Fruit fly (Drosophila melanogaster): Measurements from ENCODE around the gene REPTOR.
A peak's percentile ranks its signal among the peaks of the same experiment; 100 is the strongest.

Gene REPTOR

dm6 chr3R:24575109-24575508, 7.6 kb downstream of the REPTOR start (continued):
- no peak for TF ChIP-seq NfI (GFP tag; optimal IDR thresholded peaks at IDR 0.05)
- peak; percentile 66 for TF ChIP-seq nerfin-1 (tag; optimal IDR thresholded peaks at IDR 0.05)
- TF ChIP-seq mld (GFP tag; IDR thresholded peaks at IDR 0.05; ENCODE audit: partially characterized antibody): peak; percentile 50; the same call in 1 of the 3 replicates
- no peak for TF ChIP-seq al (GFP tag; IDR thresholded peaks at IDR 0.05)
- no peak for TF ChIP-seq caup (GFP tag; optimal IDR thresholded peaks at IDR 0.05; ENCODE audit: severe bottlenecking)
- peak; percentile 39; the same call in 1 of the 2 replicates for TF ChIP-seq seq (GFP tag; IDR thresholded peaks at IDR 0.05)
- TF ChIP-seq CG11696 (GFP tag; IDR thresholded peaks at IDR 0.05): no peak
- no peak for TF ChIP-seq sens (GFP tag)
- TF ChIP-seq CG17802 (tag; optimal IDR thresholded peaks at IDR 0.05): no peak
- TF ChIP-seq abd-A (tag; optimal IDR thresholded peaks at IDR 0.05): peak; percentile 82
- TF ChIP-seq CG4730 (GFP tag; IDR thresholded peaks at IDR 0.05): no peak
- TF ChIP-seq Adf1 (GFP tag; IDR thresholded peaks at IDR 0.05): no peak
- TF ChIP-seq Trl (optimal IDR thresholded peaks at IDR 0.05): no peak
- TF ChIP-seq Trl (GFP tag; optimal IDR thresholded peaks at IDR 0.05): no peak
- no peak for TF ChIP-seq CG9817 (tag; optimal IDR thresholded peaks at IDR 0.05)
- TF ChIP-seq CG12219 (GFP tag; optimal IDR thresholded peaks at IDR 0.05): no peak
- no peak for TF ChIP-seq CG17361 (GFP tag; IDR thresholded peaks at IDR 0.05)
- no peak for TF ChIP-seq CG10147 (GFP tag; optimal IDR thresholded peaks at IDR 0.05)
- TF ChIP-seq Rx (GFP tag; IDR thresholded peaks at IDR 0.05): no peak
- no peak for TF ChIP-seq CG13894 (tag; optimal IDR thresholded peaks at IDR 0.05)
- TF ChIP-seq esg (GFP tag; conservative IDR thresholded peaks at IDR 0.05): no peak
- no peak for TF ChIP-seq danr (GFP tag; IDR thresholded peaks at IDR 0.05)
- TF ChIP-seq az2 (GFP tag; optimal IDR thresholded peaks at IDR 0.05): no peak
- no peak for TF ChIP-seq Blimp-1 (GFP tag; optimal IDR thresholded peaks at IDR 0.05)
- TF ChIP-seq crol (GFP tag; IDR thresholded peaks at IDR 0.05): peak; percentile 40; the same call in 1 of the 2 replicates
- no peak for TF ChIP-seq zfh2 (GFP tag; optimal IDR thresholded peaks at IDR 0.05)
- TF ChIP-seq CG6683 (GFP tag; optimal IDR thresholded peaks at IDR 0.05): no peak
- TF ChIP-seq gsb-n (tag; optimal IDR thresholded peaks at IDR 0.05): no peak
- TF ChIP-seq chinmo (GFP tag; IDR thresholded peaks at IDR 0.05; ENCODE audit: partially characterized antibody): peak; percentile 42; the same call in 1 of the 4 replicates
- peak; percentile 90 for TF ChIP-seq Med (GFP tag)
- TF ChIP-seq ttk (GFP tag; IDR thresholded peaks at IDR 0.05): no peak
- no peak for TF ChIP-seq BtbVII (GFP tag; optimal IDR thresholded peaks at IDR 0.05)
- TF ChIP-seq CG3407 (GFP tag; optimal IDR thresholded peaks at IDR 0.05): no peak
- TF ChIP-seq Rfx (GFP tag; IDR thresholded peaks at IDR 0.05): peak; percentile 18; the same call in 1 of the 2 replicates
- no peak for TF ChIP-seq ara (GFP tag; IDR thresholded peaks at IDR 0.05)
- no peak for TF ChIP-seq Xrp1 (GFP tag; IDR thresholded peaks at IDR 0.05)

- TF ChIP-seq sob (GFP tag; IDR thresholded peaks at IDR 0.05) (0 out of 2 replicates have a peak, but pooled peaks have one; percentile 37), Lpt (GFP tag; optimal IDR thresholded peaks at IDR 0.05) (no peak), fd96Cb (tag; optimal IDR thresholded peaks at IDR 0.05) (peak; percentile 36), CG2678 (tag; optimal IDR thresholded peaks at IDR 0.05) (peak; percentile 89), inv (GFP tag; IDR thresholded peaks at IDR 0.05; ENCODE audit: partially characterized antibody) (no peak), sisA (GFP tag; IDR thresholded peaks at IDR 0.05) (no peak), CG1792 (GFP tag; optimal IDR thresholded peaks at IDR 0.05) (no peak), repo (GFP tag; optimal IDR thresholded peaks at IDR 0.05) (no peak), Tbp (GFP tag; optimal IDR thresholded peaks at IDR 0.05) (no peak), amos (GFP tag; IDR thresholded peaks at IDR 0.05; ENCODE audit: partially characterized antibody) (no peak), otp (GFP tag; IDR thresholded peaks at IDR 0.05) (no peak), ham (GFP tag; IDR thresholded peaks at IDR 0.05) (no peak), Ssrp (tag; optimal IDR thresholded peaks at IDR 0.05) (no peak), CG10209 (GFP tag; optimal IDR thresholded peaks at IDR 0.05) (peak; percentile 46), pnt (GFP tag; optimal IDR thresholded peaks at IDR 0.05) (no peak), gcm (GFP tag; optimal IDR thresholded peaks at IDR 0.05) (peak; percentile 27), CG11247 (GFP tag; IDR thresholded peaks at IDR 0.05) (no peak), CG2116 (GFP tag; optimal IDR thresholded peaks at IDR 0.05) (no peak)
These were observed 8.5 kb downstream of the REPTOR start for dm6 chr3R:24574123-24574522.
